Worm (Caenorhabditis elegans): ENCODE data around the gene Y45G5AM.4.

Y45G5AM.4 gene

DNA sequence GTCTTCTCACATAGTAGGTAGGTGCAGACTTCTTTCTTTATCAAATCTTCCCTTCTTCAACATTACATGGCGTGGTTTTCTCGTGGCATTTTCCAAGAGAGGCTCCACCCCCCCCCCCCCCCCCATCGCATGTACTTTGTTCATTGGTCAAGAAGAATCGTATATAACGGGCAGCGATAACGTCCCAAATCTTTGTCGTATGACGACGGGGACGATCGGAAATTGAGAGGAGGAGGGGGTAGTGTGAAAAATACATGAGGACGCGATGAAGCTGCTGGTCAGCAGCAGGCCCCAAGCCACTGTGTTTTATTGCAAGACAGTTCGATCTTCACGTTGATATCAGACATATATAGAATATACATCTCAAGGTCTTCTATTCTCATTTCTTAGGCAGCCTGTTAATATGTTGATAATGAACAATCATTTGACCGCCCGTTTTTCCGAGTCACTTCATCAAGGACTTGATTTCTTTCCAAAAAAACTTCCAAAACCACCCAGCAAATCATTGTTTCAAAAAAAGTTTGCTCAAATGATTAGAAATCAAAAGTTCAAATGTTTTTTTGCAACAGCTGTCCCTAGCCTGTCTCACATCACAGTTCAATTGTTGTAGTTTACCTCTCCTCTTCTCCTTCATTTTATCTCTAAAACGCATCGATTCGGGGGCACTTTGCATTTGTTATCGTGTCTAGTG, 23.6 kb downstream of the Y45G5AM.4 start:
- TF ChIP-seq ceh-9 (tag; optimal IDR thresholded peaks at IDR 0.05) (no peak), K02D7.2 (tag; optimal IDR thresholded peaks at IDR 0.05) (no peak), elt-2 (tag; optimal IDR thresholded peaks at IDR 0.05) (peak; percentile 6)

DNA sequence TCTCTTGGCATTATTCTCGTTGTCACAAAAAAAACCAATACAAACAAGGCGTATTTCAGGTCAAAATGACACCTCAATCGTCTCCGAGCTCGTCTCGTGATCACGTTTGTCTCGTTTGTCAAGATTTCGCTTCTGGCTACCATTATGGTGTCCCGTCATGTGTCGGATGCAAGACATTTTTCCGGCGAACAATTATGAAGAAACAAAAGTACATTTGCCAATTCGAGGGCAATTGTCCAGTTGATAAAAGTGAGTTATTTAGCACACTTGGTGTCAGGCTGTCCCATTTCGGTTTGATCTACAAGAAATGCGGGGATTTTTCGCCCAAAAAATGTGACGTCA, 24.1 kb downstream of the Y45G5AM.4 start, which contains the start of gene nhr-114:
Gene nhr-114 (plus strand): TSS at position 59 of the 342 bp plus-strand sequence.
- TF ChIP-seq pag-3 (tag; optimal IDR thresholded peaks at IDR 0.05; ENCODE audit: borderline replicate concordance): no peak
- no peak for TF ChIP-seq syd-9 (tag; optimal IDR thresholded peaks at IDR 0.05)
- peak; percentile 22 for TF ChIP-seq hlh-30 (tag; optimal IDR thresholded peaks at IDR 0.05; ENCODE audit: insufficient read depth)

DNA sequence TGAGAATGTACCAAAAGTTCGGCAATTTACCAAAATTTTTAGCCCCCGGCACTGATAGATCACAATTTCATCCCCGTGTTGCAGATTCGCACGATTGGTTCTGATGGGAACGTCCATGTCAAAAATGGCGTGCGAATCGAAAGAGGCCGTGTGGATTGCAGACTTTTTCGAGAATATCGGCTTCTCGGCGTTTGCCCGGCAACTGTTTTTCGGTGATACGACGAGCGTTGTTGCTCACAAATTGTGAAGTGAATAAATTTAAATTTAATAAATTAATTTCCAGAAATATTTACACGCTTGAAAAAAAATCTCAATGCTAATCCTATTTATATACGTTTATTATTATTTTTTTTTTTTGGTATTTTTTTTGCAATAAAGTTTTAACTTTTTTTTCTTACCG, 26.6 kb downstream of the Y45G5AM.4 start:
- no peak for TF ChIP-seq mec-3 (tag; optimal IDR thresholded peaks at IDR 0.05; ENCODE audit: borderline replicate concordance)

DNA sequence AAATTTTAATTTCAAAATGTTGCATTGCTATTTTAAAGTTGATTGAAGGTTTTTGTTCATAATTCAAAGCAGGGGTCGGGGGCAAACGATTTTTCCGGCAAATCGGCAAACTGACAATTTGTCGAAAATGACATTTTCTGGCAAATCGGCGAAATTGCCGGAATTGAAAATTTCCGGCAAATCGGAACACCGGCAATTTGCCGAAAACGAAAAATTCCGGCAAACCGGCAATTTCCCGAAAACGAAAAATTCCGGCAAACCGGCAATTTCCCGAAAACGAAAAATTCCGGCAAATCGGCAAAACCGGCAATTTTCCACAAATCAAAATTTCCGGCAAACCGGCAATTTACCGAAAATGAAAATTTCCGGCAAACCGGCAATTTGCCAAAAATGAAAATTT, 27.2 kb downstream of the Y45G5AM.4 start:
- no peak for TF ChIP-seq ceh-24 (tag; optimal IDR thresholded peaks at IDR 0.05)
- TF ChIP-seq C38D4.7 (GFP tag; optimal IDR thresholded peaks at IDR 0.05): no peak
- no peak for TF ChIP-seq ceh-45 (GFP tag; IDR thresholded peaks at IDR 0.05)
- TF ChIP-seq fax-1 (tag; optimal IDR thresholded peaks at IDR 0.05): no peak
- TF ChIP-seq syd-9 (tag; optimal IDR thresholded peaks at IDR 0.05): no peak
- no peak for TF ChIP-seq ceh-2 (tag; optimal IDR thresholded peaks at IDR 0.05)
- TF ChIP-seq hlh-15 (tag; optimal IDR thresholded peaks at IDR 0.05): no peak
- TF ChIP-seq ceh-6 (GFP tag; optimal IDR thresholded peaks at IDR 0.05): no peak
- TF ChIP-seq ceh-31 (tag; optimal IDR thresholded peaks at IDR 0.05): no peak
- TF ChIP-seq ceh-14 (tag; optimal IDR thresholded peaks at IDR 0.05): no peak
- no peak for TF ChIP-seq ceh-9 (tag; optimal IDR thresholded peaks at IDR 0.05)

DNA sequence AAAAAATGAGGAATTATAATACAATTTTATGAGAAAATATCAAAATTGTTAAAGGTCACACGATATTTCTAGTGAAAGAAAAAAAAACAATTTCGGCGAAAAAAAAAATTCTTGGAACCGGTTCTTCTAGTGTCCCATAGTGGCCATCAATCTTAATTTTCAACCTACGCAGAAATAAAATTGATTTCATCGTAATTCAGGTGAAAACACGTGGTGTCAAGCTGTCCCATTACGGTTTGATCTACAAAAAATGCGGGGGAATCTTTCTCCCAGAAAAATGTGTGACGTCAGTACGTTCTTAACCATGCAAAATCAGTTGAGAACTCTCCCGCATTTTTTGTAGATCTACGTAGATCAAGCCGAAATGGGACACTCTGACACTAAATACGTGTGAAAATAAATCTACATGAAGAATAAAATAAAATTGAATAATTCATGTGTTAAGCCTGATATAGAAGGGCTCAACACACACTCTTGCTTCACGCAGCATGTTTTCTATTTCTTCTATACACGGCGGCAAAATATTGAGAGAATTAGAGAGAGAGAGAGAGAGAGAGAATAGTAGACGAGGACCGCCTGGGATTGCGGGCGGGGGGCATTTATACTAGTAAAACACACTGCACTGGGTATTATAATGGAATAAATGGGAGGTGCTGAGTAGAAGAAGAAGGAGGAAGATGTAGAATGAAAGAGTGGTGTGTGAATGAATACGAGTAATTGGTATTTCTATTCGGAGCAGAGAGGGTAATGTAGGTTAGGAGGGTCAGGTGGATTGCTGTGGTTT, 29.9 kb downstream of the Y45G5AM.4 start:
- no peak for TF ChIP-seq ceh-14 (tag; optimal IDR thresholded peaks at IDR 0.05)
- no peak for TF ChIP-seq K09A11.1 (tag; optimal IDR thresholded peaks at IDR 0.05; ENCODE audit: insufficient read depth)
- peak; percentile 10 for TF ChIP-seq fax-1 (tag; optimal IDR thresholded peaks at IDR 0.05)
- no peak for TF ChIP-seq elt-2 (tag; optimal IDR thresholded peaks at IDR 0.05)
- TF ChIP-seq ceh-34 (tag; optimal IDR thresholded peaks at IDR 0.05): peak; percentile 10
- peak; percentile 4 for TF ChIP-seq ceh-18 (tag; optimal IDR thresholded peaks at IDR 0.05)
- peak; percentile 11 for TF ChIP-seq C08G9.2 (tag; optimal IDR thresholded peaks at IDR 0.05)
- TF ChIP-seq hlh-6 (tag; optimal IDR thresholded peaks at IDR 0.05): no peak
- peak; percentile 74 for TF ChIP-seq unc-42 (tag; optimal IDR thresholded peaks at IDR 0.05)
- TF ChIP-seq ceh-31 (tag; optimal IDR thresholded peaks at IDR 0.05): peak; percentile 73
- TF ChIP-seq unc-55 (GFP tag; optimal IDR thresholded peaks at IDR 0.05): peak; percentile 19
- no peak for TF ChIP-seq fkh-6 (tag; optimal IDR thresholded peaks at IDR 0.05)
- no peak for TF ChIP-seq hlh-13 (GFP tag; optimal IDR thresholded peaks at IDR 0.05)
- peak; percentile 21; the same call in 1 of the 2 replicates for TF ChIP-seq sox-2 (GFP tag; IDR thresholded peaks at IDR 0.05)
- TF ChIP-seq tbx-2 (tag; optimal IDR thresholded peaks at IDR 0.05): peak; percentile 10
- peak; percentile 38 for TF ChIP-seq nfya-1 (tag; optimal IDR thresholded peaks at IDR 0.05)

DNA sequence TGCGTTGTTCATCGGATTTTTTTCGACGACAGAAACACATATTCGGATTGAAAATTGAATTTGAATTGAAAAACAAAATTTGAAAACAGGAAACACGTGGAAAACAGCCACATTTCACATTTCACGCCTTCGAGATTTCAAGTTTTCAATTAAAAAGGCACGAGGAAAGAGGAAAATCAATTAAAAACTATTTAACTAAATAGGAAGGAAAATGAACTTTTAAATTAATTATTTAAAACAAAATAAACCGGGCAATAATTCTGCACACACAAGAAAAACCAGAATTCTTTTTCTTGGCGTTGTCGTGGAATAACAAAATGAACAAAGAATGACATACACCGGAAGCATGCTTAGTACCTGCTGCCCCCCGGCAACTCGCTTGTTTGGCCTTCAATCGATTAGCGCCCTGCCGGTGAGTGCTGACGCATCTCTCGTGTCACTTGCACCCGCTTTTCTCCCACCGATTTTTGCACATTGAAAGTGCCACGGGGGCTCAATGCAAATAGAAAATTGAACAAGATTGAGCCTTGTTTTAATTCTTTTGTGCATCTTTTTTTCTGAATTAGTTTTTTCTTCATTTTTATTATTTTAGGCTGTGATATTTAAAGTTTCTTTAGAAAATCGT, 31.7 kb downstream of the Y45G5AM.4 start, which contains the start of gene Y45G5AM.9:
Gene Y45G5AM.9 (minus strand): TSS at position 51 of the 625 bp plus-strand sequence.
- no peak for TF ChIP-seq pha-4 (tag; optimal IDR thresholded peaks at IDR 0.05)
- TF ChIP-seq tbx-2 (tag; optimal IDR thresholded peaks at IDR 0.05): peak; percentile 81
- TF ChIP-seq sdc-2 (tag; optimal IDR thresholded peaks at IDR 0.05): peak; percentile 25
- peak; percentile 59 for TF ChIP-seq ceh-19 (GFP tag; optimal IDR thresholded peaks at IDR 0.05)
- peak; percentile 30 for TF ChIP-seq ceh-6 (GFP tag; optimal IDR thresholded peaks at IDR 0.05)
- no peak for TF ChIP-seq ahr-1 (tag; optimal IDR thresholded peaks at IDR 0.05)
- TF ChIP-seq ztf-16 (tag; optimal IDR thresholded peaks at IDR 0.05): peak; percentile 12
- no peak for TF ChIP-seq nhr-232 (tag; optimal IDR thresholded peaks at IDR 0.05)
- peak; percentile 61 for TF ChIP-seq dve-1 (tag; optimal IDR thresholded peaks at IDR 0.05)
- TF ChIP-seq ama-1 (optimal IDR thresholded peaks at IDR 0.05): no peak
- no peak for TF ChIP-seq nhr-11 (tag; optimal IDR thresholded peaks at IDR 0.05)
- no peak for TF ChIP-seq unc-55 (GFP tag; optimal IDR thresholded peaks at IDR 0.05)
- no peak for TF ChIP-seq K02D7.2 (tag; optimal IDR thresholded peaks at IDR 0.05)
- peak; percentile 18 for TF ChIP-seq che-1 (tag; optimal IDR thresholded peaks at IDR 0.05)
- 0 out of 2 replicates have a peak, but pooled peaks have one; percentile 32 for TF ChIP-seq sox-2 (GFP tag; IDR thresholded peaks at IDR 0.05)
- TF ChIP-seq sox-4 (tag; optimal IDR thresholded peaks at IDR 0.05): peak; percentile 38

All from whole organism, late embryonic.